Fruit fly (Drosophila melanogaster) whole organism, embryonic: ENCODE measurements around the gene Asator.
A peak's percentile ranks its signal among the peaks of the same experiment; 100 is the strongest.

Experiments used
- Ada2b ChIP-seq: fragments of 200-800 bp; sonication (Bioruptor generic); IDR thresholded peaks from 2 replicates; pipeline ENCODE4 v1.3.6; 2022; ENCODE audit warnings: missing biosample characterization, missing genetic modification characterization
- CG12155 ChIP-seq: fragments of 200-800 bp; sonication (Bioruptor generic); optimal IDR thresholded peaks from 3 replicates; lab custom pipeline; 2016; ENCODE audit warnings: missing biosample characterization, missing genetic modification characterization
- CG12236 ChIP-seq: fragments of 200-800 bp; sonication (Bioruptor generic); optimal IDR thresholded peaks from 2 replicates; lab custom pipeline; 2016; ENCODE audit warnings: missing biosample characterization, missing genetic modification characterization
- CG13296 ChIP-seq: fragments of 200-800 bp; sonication (Bioruptor generic); optimal IDR thresholded peaks from 3 replicates; lab custom pipeline; 2018; ENCODE audit warnings: missing biosample characterization, mild to moderate bottlenecking, missing genetic modification characterization
- CG14050 ChIP-seq: fragments of 200-800 bp; sonication (Bioruptor generic); IDR thresholded peaks from 3 replicates; pipeline ENCODE4 v1.3.6; 2022; ENCODE audit warnings: missing biosample characterization, missing genetic modification characterization
- CG15601 ChIP-seq: fragments of 200-800 bp; sonication (Bioruptor generic); optimal IDR thresholded peaks from 3 replicates; lab custom pipeline; 2019; ENCODE audit warnings: missing biosample characterization, mild to moderate bottlenecking, missing genetic modification characterization, moderate library complexity
- CG1602 ChIP-seq: fragments of 200-800 bp; sonication (Bioruptor generic); optimal IDR thresholded peaks from 3 replicates; lab custom pipeline; 2016; ENCODE audit warnings: missing biosample characterization, missing genetic modification characterization
- CG17186 ChIP-seq: fragments of 200-800 bp; sonication (Bioruptor generic); optimal IDR thresholded peaks from 3 replicates; lab custom pipeline; 2017; ENCODE audit warnings: missing biosample characterization, missing genetic modification reagents, missing genetic modification characterization
- CG17568 ChIP-seq: fragments of 200-800 bp; sonication (Bioruptor generic); optimal IDR thresholded peaks from 2 replicates; lab custom pipeline; 2018; ENCODE audit warnings: missing biosample characterization, mild to moderate bottlenecking, missing genetic modification characterization, moderate library complexity
- CG18011 ChIP-seq: fragments of 200-800 bp; sonication (Bioruptor generic); optimal IDR thresholded peaks from 2 replicates; lab custom pipeline; 2017; ENCODE audit warnings: missing biosample characterization, missing genetic modification characterization, mild to moderate bottlenecking, moderate library complexity, missing genotype
- CG18262 ChIP-seq: fragments of 200-800 bp; optimal IDR thresholded peaks from 3 replicates; lab custom pipeline; 2019; ENCODE audit warnings: missing biosample characterization, mild to moderate bottlenecking, missing genetic modification characterization, moderate library complexity
- CG32767 ChIP-seq: fragments of 200-800 bp; sonication (Bioruptor generic); IDR thresholded peaks from 2 replicates; pipeline ENCODE4 v1.3.6; 2022; ENCODE audit warnings: missing biosample characterization, missing genetic modification characterization
- CG33213 ChIP-seq: fragments of 200-800 bp; sonication (Bioruptor generic); optimal IDR thresholded peaks from 3 replicates; lab custom pipeline; 2016; ENCODE audit warnings: missing biosample characterization, missing genetic modification characterization
- CG4360 ChIP-seq: fragments of 200-800 bp; sonication (Bioruptor generic); IDR thresholded peaks from 2 replicates; pipeline ENCODE4 v1.3.6; 2022; ENCODE audit warnings: missing biosample characterization, missing genetic modification characterization
- CG7786 ChIP-seq: fragments of 200-800 bp; sonication (Bioruptor generic); optimal IDR thresholded peaks from 2 replicates; lab custom pipeline; 2016; ENCODE audit warnings: missing biosample characterization, missing genetic modification characterization
- CG8478 ChIP-seq: fragments of >200 bp; optimal IDR thresholded peaks from 2 replicates; lab custom pipeline; 2018
- CG8765 ChIP-seq: fragments of 200-800 bp; sonication (Bioruptor generic); IDR thresholded peaks from 2 replicates; pipeline ENCODE4 v1.3.6; 2022; ENCODE audit warnings: missing biosample characterization, missing genetic modification characterization
- CkIIα-i1 ChIP-seq: fragments of 200-800 bp; sonication (Bioruptor generic); IDR thresholded peaks from 2 replicates; pipeline ENCODE4 v1.3.6; 2022; ENCODE audit warnings: missing biosample characterization, missing genetic modification characterization
- CoRest ChIP-seq: fragments of 200-800 bp; sonication (Bioruptor generic); optimal IDR thresholded peaks from 3 replicates; lab custom pipeline; 2018; ENCODE audit warnings: missing biosample characterization, mild to moderate bottlenecking, missing genetic modification characterization, moderate library complexity
- Dll ChIP-seq: fragments of 200-800 bp; sonication (Bioruptor generic); IDR thresholded peaks from 4 replicates; pipeline ENCODE4 v1.3.6; 2022; ENCODE audit warnings: missing biosample characterization, missing genetic modification characterization; ENCODE audit not compliant: partially characterized antibody
- Gsc ChIP-seq: fragments of 200-800 bp; sonication (Bioruptor generic); IDR thresholded peaks from 2 replicates; pipeline ENCODE4 v1.3.6; 2022; ENCODE audit warnings: missing biosample characterization, missing genetic modification characterization
- H2.0 ChIP-seq: fragments of 200-800 bp; sonication (Bioruptor generic); IDR thresholded peaks from 2 replicates; pipeline ENCODE4 v1.3.6; 2022; ENCODE audit warnings: missing biosample characterization, missing genetic modification characterization
- HmgZ ChIP-seq: fragments of 200-800 bp; sonication (Bioruptor generic); optimal IDR thresholded peaks from 2 replicates; lab custom pipeline; 2018; ENCODE audit warnings: missing biosample characterization, mild to moderate bottlenecking, missing genetic modification characterization
- NC2β ChIP-seq: fragments of 200-800 bp; sonication (Bioruptor generic); optimal IDR thresholded peaks from 2 replicates; lab custom pipeline; 2016; ENCODE audit warnings: missing biosample characterization, missing genetic modification characterization
- Pdp1 ChIP-seq, 2 experiments: fragments of 200-800 bp; sonication (Bioruptor generic); optimal IDR thresholded peaks; 3 replicates each; lab custom pipeline; 2016; ENCODE audit warnings: missing biosample characterization in 2 of 2, missing genetic modification characterization in 2 of 2, mild to moderate bottlenecking in 1 of 2, moderate library complexity in 1 of 2
- Scr ChIP-seq: fragments of 200-800 bp; sonication (Bioruptor generic); IDR thresholded peaks from 2 replicates; pipeline ENCODE4 v1.3.6; 2022; ENCODE audit warnings: missing biosample characterization, missing genetic modification characterization; ENCODE audit not compliant: partially characterized antibody
- Vsx1 ChIP-seq: fragments of 200-800 bp; sonication (Bioruptor generic); optimal IDR thresholded peaks from 2 replicates; lab custom pipeline; 2017; ENCODE audit warnings: missing biosample characterization, mild to moderate bottlenecking, missing genetic modification characterization, missing genetic modification reagents
- bab2 ChIP-seq: fragments of 200-800 bp; sonication (Bioruptor generic); optimal IDR thresholded peaks from 2 replicates; lab custom pipeline; 2016; ENCODE audit warnings: missing biosample characterization, missing genetic modification characterization
- bcd ChIP-seq: fragments of 200-800 bp; sonication (Bioruptor generic); optimal IDR thresholded peaks from 2 replicates; lab custom pipeline; 2017; ENCODE audit warnings: missing biosample characterization, mild to moderate bottlenecking, missing genetic modification characterization
- bigmax ChIP-seq: fragments of 200-800 bp; sonication (Bioruptor generic); optimal IDR thresholded peaks from 2 replicates; lab custom pipeline; 2018; ENCODE audit warnings: missing biosample characterization, mild to moderate bottlenecking, missing genetic modification characterization
- crc ChIP-seq: fragments of 200-800 bp; sonication (Bioruptor generic); optimal IDR thresholded peaks from 2 replicates; lab custom pipeline; 2016; ENCODE audit warnings: missing biosample characterization, missing genetic modification characterization
- crol ChIP-seq: fragments of 200-800 bp; sonication (Bioruptor generic); IDR thresholded peaks from 2 replicates; pipeline ENCODE4 v1.3.6; 2022; ENCODE audit warnings: missing biosample characterization, missing genetic modification characterization
- dimm ChIP-seq: fragments of 200-800 bp; sonication (Bioruptor generic); IDR thresholded peaks from 2 replicates; pipeline ENCODE4 v1.3.6; 2022; ENCODE audit warnings: missing biosample characterization, missing genetic modification characterization
- dysf ChIP-seq: fragments of 200-800 bp; sonication (Bioruptor generic); IDR thresholded peaks from 3 replicates; pipeline ENCODE4 v1.3.6; 2022; ENCODE audit warnings: missing biosample characterization, missing genetic modification characterization
- ems ChIP-seq: fragments of 200-800 bp; sonication (Bioruptor generic); optimal IDR thresholded peaks from 3 replicates; lab custom pipeline; 2016; ENCODE audit warnings: missing biosample characterization, missing genetic modification characterization
- esg ChIP-seq: fragments of 200-800 bp; sonication (Bioruptor generic); conservative IDR thresholded peaks from 2 replicates; pipeline ENCODE4 v1.3.6; 2022; ENCODE audit warnings: missing biosample characterization, missing genetic modification characterization
- eve ChIP-seq, 2 experiments: fragments of >200 bp; optimal IDR thresholded peaks; 2 replicates each; lab custom pipeline; 2017; ENCODE audit warnings: missing biosample characterization in 2 of 2, missing genetic modification characterization in 2 of 2
- ham ChIP-seq: fragments of 200-800 bp; sonication (Bioruptor generic); IDR thresholded peaks from 2 replicates; pipeline ENCODE4 v1.3.6; 2022; ENCODE audit warnings: missing biosample characterization, missing genetic modification characterization
- her ChIP-seq: fragments of 200-800 bp; sonication (Bioruptor generic); optimal IDR thresholded peaks from 2 replicates; lab custom pipeline; 2016; ENCODE audit warnings: missing biosample characterization, missing genetic modification characterization
- ken ChIP-seq: fragments of 200-800 bp; sonication (Bioruptor generic); IDR thresholded peaks from 3 replicates; pipeline ENCODE4 v1.3.6; 2022; ENCODE audit warnings: missing biosample characterization, missing genetic modification characterization
- lab ChIP-seq: fragments of 200-800 bp; sonication (Bioruptor generic); optimal IDR thresholded peaks from 3 replicates; lab custom pipeline; 2017; ENCODE audit warnings: missing biosample characterization, missing genetic modification characterization, mild to moderate bottlenecking, moderate library complexity, missing genetic modification reagents
- lmd ChIP-seq: fragments of 200-800 bp; sonication (Bioruptor generic); IDR thresholded peaks from 2 replicates; pipeline ENCODE4 v1.3.6; 2022; ENCODE audit warnings: missing biosample characterization, missing genetic modification characterization
- lov ChIP-seq, 2 experiments: fragments of 200-800 bp in 1 of 2; fragments of >200 bp in 1 of 2; sonication (Bioruptor generic) in 1 of 2; IDR thresholded peaks in 1 of 2; optimal IDR thresholded peaks in 1 of 2; 2 replicates in 1 of 2; 3 replicates in 1 of 2; pipeline versions ENCODE4 v1.3.6 to Lab custom; 2017 to 2022; ENCODE audit warnings: missing biosample characterization in 1 of 2, missing genetic modification characterization in 1 of 2
- oc ChIP-seq: fragments of 200-800 bp; sonication (Bioruptor generic); optimal IDR thresholded peaks from 2 replicates; lab custom pipeline; 2018; ENCODE audit warnings: missing biosample characterization, mild to moderate bottlenecking, missing genetic modification characterization, moderate library complexity
- onecut ChIP-seq: fragments of 200-800 bp; sonication (Bioruptor generic); IDR thresholded peaks from 2 replicates; pipeline ENCODE4 v1.3.6; 2022; ENCODE audit warnings: missing biosample characterization, missing genetic modification characterization
- row ChIP-seq: fragments of 200-800 bp; sonication (Bioruptor generic); IDR thresholded peaks from 3 replicates; pipeline ENCODE4 v1.3.6; 2022; ENCODE audit warnings: missing biosample characterization, missing genetic modification characterization
- sens ChIP-seq: fragments of 200-800 bp; sonication (Bioruptor generic); peaks from one replicate; lab custom pipeline; 2016; ENCODE audit warnings: missing biosample characterization, missing genetic modification characterization
- sens-2 ChIP-seq: fragments of 200-800 bp; sonication (Bioruptor generic); IDR thresholded peaks from 2 replicates; pipeline ENCODE4 v1.3.6; 2022; ENCODE audit warnings: missing biosample characterization, missing genetic modification characterization
- sim ChIP-seq: fragments of 200-800 bp; sonication (Bioruptor generic); IDR thresholded peaks from 2 replicates; pipeline ENCODE4 v1.3.6; 2022; ENCODE audit warnings: missing biosample characterization, missing genetic modification characterization
- tup ChIP-seq: fragments of 200-800 bp; sonication (Bioruptor generic); optimal IDR thresholded peaks from 2 replicates; lab custom pipeline; 2016; ENCODE audit warnings: missing biosample characterization, mild to moderate bottlenecking, missing genetic modification characterization, moderate library complexity
- wor ChIP-seq: fragments of 200-800 bp; sonication (Bioruptor generic); IDR thresholded peaks from 2 replicates; pipeline ENCODE4 v1.3.6; 2022; ENCODE audit warnings: missing biosample characterization, missing genetic modification characterization
- zfh1 ChIP-seq: fragments of 200-800 bp; sonication (Bioruptor generic); IDR thresholded peaks from 3 replicates; pipeline ENCODE4 v1.3.6; 2022; ENCODE audit warnings: missing biosample characterization, missing genetic modification characterization

The Asator gene

DNA sequence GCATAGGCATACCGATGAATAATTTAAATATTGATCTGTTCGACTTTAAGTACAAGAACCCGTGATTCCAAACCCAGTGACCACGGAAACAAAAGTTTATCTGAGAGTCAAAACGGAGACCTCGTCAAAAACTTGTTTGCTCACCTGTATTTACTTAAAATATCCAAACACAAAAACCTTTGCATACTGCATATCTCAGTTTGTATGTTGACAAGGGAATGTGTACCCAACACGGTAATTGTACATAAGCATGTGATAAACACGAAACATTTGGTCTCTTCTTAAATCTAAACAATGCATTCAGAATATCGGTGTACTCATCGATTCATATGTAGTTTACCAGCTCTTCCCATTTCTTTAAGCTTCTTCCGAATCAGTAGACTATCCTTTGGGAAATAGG, 8.9 kb upstream of the Asator start (continued):
- TF ChIP-seq Vsx1 (GFP tag; lab: Kevin White, UChicago): peak; percentile 97
- TF ChIP-seq ems (GFP tag; lab: Kevin White, UChicago): peak; percentile 75
- TF ChIP-seq her (GFP tag; lab: Kevin White, UChicago): peak; percentile 88
- TF ChIP-seq crol (GFP tag; lab: Robert Waterston, UW): no peak
- peak; percentile 89 for TF ChIP-seq tup (GFP tag; lab: Kevin White, UChicago)
- peak; percentile 99 for TF ChIP-seq sens (GFP tag; lab: Kevin White, UChicago)
- peak; percentile 91 for TF ChIP-seq CG18262
- peak; percentile 81 for TF ChIP-seq CG7786 (GFP tag; lab: Kevin White, UChicago)
- TF ChIP-seq CG13296 (GFP tag; lab: Kevin White, UChicago): peak; percentile 91
- peak; percentile 78 for TF ChIP-seq CG14050 (GFP tag; lab: Robert Waterston, UW)
- peak; percentile 95 for TF ChIP-seq NC2β (GFP tag; lab: Kevin White, UChicago)
- TF ChIP-seq dysf (GFP tag; lab: Robert Waterston, UW): no peak; the same call in 2 of the 3 replicates
- TF ChIP-seq CG1602 (GFP tag; lab: Kevin White, UChicago): peak; percentile 80
- TF ChIP-seq ham (GFP tag; lab: Robert Waterston, UW): no peak
- no peak; the same call in none of the 2 replicates for TF ChIP-seq H2.0 (GFP tag; lab: Robert Waterston, UW)
- TF ChIP-seq bab2: peak; percentile 92
- no peak for TF ChIP-seq Dll (GFP tag; lab: Robert Waterston, UW)
- peak; percentile 98 for TF ChIP-seq CG15601 (tag; lab: Kevin White, UChicago)
- peak; percentile 97 for TF ChIP-seq CG12236
- no peak for TF ChIP-seq CG8478 (lab: Kevin White, UChicago)
- peak; percentile 77 for TF ChIP-seq CG4360
- TF ChIP-seq crc: peak; percentile 75
- peak; percentile 97 for TF ChIP-seq CG17568 (GFP tag; lab: Kevin White, UChicago)
- peak; percentile 89 for TF ChIP-seq sim (GFP tag; lab: Robert Waterston, UW)
- TF ChIP-seq lmd (GFP tag; lab: Robert Waterston, UW): no peak
- TF ChIP-seq CG32767 (GFP tag; lab: Robert Waterston, UW): peak; percentile 84; the same call in 1 of the 2 replicates
- TF ChIP-seq bcd (GFP tag; lab: Kevin White, UChicago): peak; percentile 82
- peak; percentile 97 for TF ChIP-seq CG33213 (GFP tag; lab: Kevin White, UChicago)
- TF ChIP-seq Gsc (GFP tag; lab: Robert Waterston, UW): no peak
- TF ChIP-seq wor: no peak
- peak; percentile 93 for TF ChIP-seq HmgZ (tag; lab: Kevin White, UChicago)
- peak; percentile 87 for TF ChIP-seq oc (tag; lab: Kevin White, UChicago)
- peak; percentile 91 for TF ChIP-seq onecut (GFP tag; lab: Robert Waterston, UW)
- TF ChIP-seq CG18011 (GFP tag; lab: Kevin White, UChicago): peak; percentile 70
- TF ChIP-seq zfh1 (GFP tag; lab: Robert Waterston, UW): peak; percentile 92
- TF ChIP-seq CG8765: no peak
- TF ChIP-seq sens-2 (GFP tag; lab: Robert Waterston, UW): no peak; the same call in 1 of the 2 replicates
- TF ChIP-seq row (GFP tag; lab: Robert Waterston, UW): peak; percentile 13; the same call in 1 of the 3 replicates
- TF ChIP-seq eve (GFP tag; optimal IDR thresholded peaks at IDR 0.05; lab: Kevin White, UChicago): peak in 1 of 2 experiments; percentile 85
- TF ChIP-seq lov (optimal IDR thresholded peaks at IDR 0.05; lab: Kevin White, UChicago): no peak
- TF ChIP-seq lov (GFP tag; IDR thresholded peaks at IDR 0.05; lab: Robert Waterston, UW): peak; percentile 92
- peak; percentile 78 for TF ChIP-seq Pdp1 (GFP tag; optimal IDR thresholded peaks at IDR 0.05; lab: Kevin White, UChicago)
- peak; percentile 71 for TF ChIP-seq CG12155
- no peak for TF ChIP-seq CkIIα-i1
- TF ChIP-seq ken (GFP tag; lab: Robert Waterston, UW): no peak; the same call in 2 of the 3 replicates
- no peak for TF ChIP-seq Scr (GFP tag; lab: Robert Waterston, UW)
- TF ChIP-seq bigmax (GFP tag; lab: Kevin White, UChicago): peak; percentile 76
- TF ChIP-seq lab (GFP tag; lab: Kevin White, UChicago): peak; percentile 96
- TF ChIP-seq CG17186: peak; percentile 85
- TF ChIP-seq dimm: no peak
- TF ChIP-seq esg (GFP tag; lab: Robert Waterston, UW): no peak
- peak; percentile 86 for TF ChIP-seq CoRest (tag; lab: Kevin White, UChicago)
- peak; percentile 52; the same call in 1 of the 2 replicates for TF ChIP-seq Ada2b (GFP tag; lab: Robert Waterston, UW)
